Worm (Caenorhabditis elegans): ENCODE results near the gene B0250.8.

The B0250.8 gene

DNA sequence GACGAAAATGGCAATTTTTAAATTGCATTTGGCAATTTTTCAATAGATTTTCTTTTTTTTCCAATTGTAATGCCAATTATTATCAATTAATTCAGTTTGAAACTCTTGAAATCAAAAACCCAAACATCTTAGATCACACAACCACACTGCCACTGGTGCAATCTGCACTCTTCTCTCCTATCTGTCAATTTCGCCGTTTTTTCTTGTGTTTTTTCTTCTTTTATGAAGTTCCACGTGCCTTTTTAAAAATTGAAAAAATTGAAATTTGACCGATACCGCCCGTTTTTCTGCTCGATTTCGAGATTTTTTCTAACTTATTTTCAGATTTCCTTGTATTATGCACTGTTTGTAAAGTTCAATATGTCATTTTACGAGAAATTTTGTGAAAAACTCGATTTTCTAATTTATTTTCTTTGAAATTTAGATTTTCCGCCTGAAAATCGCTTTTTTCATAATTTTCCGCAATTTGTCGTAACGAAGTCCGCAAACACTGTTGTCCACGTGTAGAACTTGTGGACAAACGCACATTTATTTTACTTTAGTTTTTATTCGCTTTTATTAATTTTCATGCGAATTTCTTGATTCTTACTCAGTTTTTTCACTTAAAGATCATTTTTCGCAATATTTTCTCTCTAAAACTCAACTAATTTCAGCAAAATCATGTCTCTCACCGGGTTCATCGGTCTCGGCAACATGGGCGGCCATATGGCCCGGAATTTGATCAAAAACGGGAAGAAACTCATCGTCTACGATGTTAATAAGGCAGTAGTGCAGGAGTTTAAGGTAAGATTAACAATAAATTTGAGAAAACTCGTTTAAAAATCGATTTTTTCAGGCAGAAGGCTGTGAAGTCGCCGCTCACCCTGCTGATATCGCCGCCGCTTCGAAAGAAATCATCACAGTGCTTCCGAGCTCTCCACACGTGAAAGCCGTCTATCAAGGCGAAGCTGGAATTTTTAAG, 23.3 kb upstream of the B0250.8 start, which contains the start of gene B0250.5:
B0250.5 (plus strand) TSS at position 654 of the 961 bp plus-strand sequence.
- TF ChIP-seq fkh-3 (tag; optimal IDR thresholded peaks at IDR 0.05), result no peak
- TF ChIP-seq let-607 (tag; optimal IDR thresholded peaks at IDR 0.05), result peak; percentile 48 to 79
- peak; percentile 26; the same call in 1 of the 2 replicates for TF ChIP-seq D2030.7 (GFP tag; IDR thresholded peaks at IDR 0.05)
- no peak for TF ChIP-seq Y95B8A.8 (GFP tag; IDR thresholded peaks at IDR 0.05)
- TF ChIP-seq F49E8.2 (tag; optimal IDR thresholded peaks at IDR 0.05; ENCODE audit: insufficient read depth), result no peak
- peak; percentile 32 for TF ChIP-seq lin-40 (tag; optimal IDR thresholded peaks at IDR 0.05)
- peak; percentile 52 for TF ChIP-seq nhr-80 (tag; optimal IDR thresholded peaks at IDR 0.05)
- TF ChIP-seq sdz-38 (tag; optimal IDR thresholded peaks at IDR 0.05), result no peak
- peak in 1 of 3 experiments; percentile 61 for TF ChIP-seq lin-35 (GFP tag; optimal IDR thresholded peaks at IDR 0.05)
- TF ChIP-seq F22D6.2 (tag; optimal IDR thresholded peaks at IDR 0.05), result no peak

DNA sequence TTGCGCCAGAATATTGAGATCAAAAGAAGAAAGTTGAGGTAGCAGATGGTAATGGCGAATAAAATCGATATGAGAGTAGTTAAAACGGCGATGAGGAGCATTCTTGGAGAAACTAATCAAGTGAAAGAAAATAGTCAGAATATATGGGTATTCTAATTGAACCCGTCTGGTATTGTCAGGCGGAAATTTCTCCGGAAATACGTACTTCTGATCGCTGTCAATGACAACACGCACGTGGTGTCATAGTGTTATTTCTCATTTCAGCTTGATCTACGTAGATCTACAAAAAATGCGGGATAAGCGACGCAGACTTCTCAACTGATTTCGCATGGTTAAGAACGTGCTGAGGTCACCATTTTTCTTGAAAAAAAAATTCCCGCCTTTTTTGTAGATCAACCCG, 22.1 kb upstream of the B0250.8 start, which contains the start of gene srbc-79:
srbc-79 (minus strand) TSS at position 101 of the 400 bp plus-strand sequence.
- TF ChIP-seq efl-1 (GFP tag; optimal IDR thresholded peaks at IDR 0.05), result no peak
- TF ChIP-seq ccch-3 (GFP tag; optimal IDR thresholded peaks at IDR 0.05), result no peak
- TF ChIP-seq attf-6 (GFP tag; IDR thresholded peaks at IDR 0.05), result no peak
- TF ChIP-seq Y56A3A.18 (GFP tag; IDR thresholded peaks at IDR 0.05), result no peak
- no peak for TF ChIP-seq Y79H2A.3 (GFP tag; conservative IDR thresholded peaks at IDR 0.05)
- TF ChIP-seq lin-40 (tag; optimal IDR thresholded peaks at IDR 0.05), result no peak
- TF ChIP-seq zfh-2 (GFP tag; conservative IDR thresholded peaks at IDR 0.05), result no peak

DNA sequence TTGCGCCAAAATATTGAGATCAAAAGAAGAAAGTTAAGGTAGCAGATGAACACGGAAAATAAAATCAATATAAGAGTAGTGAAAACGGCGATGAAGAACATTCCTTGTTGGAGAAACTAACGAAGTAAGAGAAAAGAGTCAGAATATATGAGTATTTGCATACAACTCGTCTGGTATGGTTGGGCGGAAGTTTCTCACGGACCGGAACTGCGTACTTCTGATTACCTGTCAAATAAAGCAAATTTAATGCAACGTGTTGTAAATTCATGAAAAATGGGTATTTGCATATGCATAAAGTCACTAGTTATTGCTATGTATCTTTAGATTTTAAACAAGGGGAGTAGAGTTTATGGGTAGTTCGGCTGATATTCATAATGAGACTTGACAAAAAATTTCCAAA, 18.8 kb upstream of the B0250.8 start, which contains the start of gene srbc-78:
srbc-78 (minus strand) TSS at position 101 of the 400 bp plus-strand sequence.
- no peak for TF ChIP-seq Y95B8A.8 (GFP tag; IDR thresholded peaks at IDR 0.05)
- no peak for TF ChIP-seq rpc-1 (optimal IDR thresholded peaks at IDR 0.05)
- no peak for TF ChIP-seq rpc-1 (tag; optimal IDR thresholded peaks at IDR 0.05)
- no peak for TF ChIP-seq ceh-79 (tag; optimal IDR thresholded peaks at IDR 0.05)
- TF ChIP-seq snpc-4 (GFP tag; optimal IDR thresholded peaks at IDR 0.05), result no peak
- no peak for TF ChIP-seq snpc-4 (tag; optimal IDR thresholded peaks at IDR 0.05)
- no peak for TF ChIP-seq sdz-38 (tag; optimal IDR thresholded peaks at IDR 0.05)
- TF ChIP-seq F33H1.4 (GFP tag; IDR thresholded peaks at IDR 0.05), result no peak
- TF ChIP-seq ZK185.1 (tag; optimal IDR thresholded peaks at IDR 0.05; ENCODE audit: poor library complexity, severe bottlenecking), result no peak
- TF ChIP-seq K11D2.4 (GFP tag; IDR thresholded peaks at IDR 0.05), result no peak
- TF ChIP-seq hmg-1.2 (GFP tag; IDR thresholded peaks at IDR 0.05), result no peak
- TF ChIP-seq hmg-20 (GFP tag; IDR thresholded peaks at IDR 0.05), result no peak
- TF ChIP-seq nhr-90 (tag; optimal IDR thresholded peaks at IDR 0.05), result no peak
- no peak for TF ChIP-seq F39B2.1 (GFP tag; IDR thresholded peaks at IDR 0.05)

DNA sequence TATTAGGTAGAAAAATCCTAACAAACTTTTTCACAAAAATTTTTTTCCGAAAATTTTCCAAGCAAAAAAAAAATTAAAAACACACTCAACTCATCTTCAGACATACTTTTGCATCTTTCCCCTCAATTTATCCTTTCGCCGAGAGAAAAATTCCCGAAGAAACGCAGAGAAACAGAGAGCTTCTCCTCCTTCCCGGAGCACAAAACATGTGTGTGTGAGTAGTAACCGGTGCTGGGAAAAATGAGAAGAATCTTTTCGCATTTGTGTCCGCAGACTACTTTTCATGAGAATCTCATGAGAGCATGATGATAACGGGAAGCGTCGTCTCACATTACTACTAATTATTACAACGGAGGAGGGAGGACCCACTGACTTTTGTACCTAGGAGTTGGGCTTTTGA, 16.3 kb upstream of the B0250.8 start:
- no peak for TF ChIP-seq snpc-4 (GFP tag; optimal IDR thresholded peaks at IDR 0.05)
- TF ChIP-seq snpc-4 (tag; optimal IDR thresholded peaks at IDR 0.05), result no peak
- TF ChIP-seq lin-54 (GFP tag; optimal IDR thresholded peaks at IDR 0.05), result no peak
- no peak for TF ChIP-seq aptf-3 (GFP tag; IDR thresholded peaks at IDR 0.05)
- no peak for TF ChIP-seq let-607 (tag; optimal IDR thresholded peaks at IDR 0.05)
- TF ChIP-seq let-526 (GFP tag; IDR thresholded peaks at IDR 0.05), result no peak
- no peak for TF ChIP-seq lsl-1 (GFP tag; optimal IDR thresholded peaks at IDR 0.05)
- TF ChIP-seq sea-2 (GFP tag; IDR thresholded peaks at IDR 0.05), result no peak
- no peak for TF ChIP-seq hlh-12 (tag; optimal IDR thresholded peaks at IDR 0.05)
- no peak for TF ChIP-seq tbp1 (GFP tag; optimal IDR thresholded peaks at IDR 0.05)
- TF ChIP-seq dpff-1 (tag; optimal IDR thresholded peaks at IDR 0.05), result no peak
- TF ChIP-seq rec-8 (tag; optimal IDR thresholded peaks at IDR 0.05), result no peak
- TF ChIP-seq aptf-2 (GFP tag; conservative IDR thresholded peaks at IDR 0.05), result no peak
- TF ChIP-seq ztf-6 (GFP tag; IDR thresholded peaks at IDR 0.05), result no peak
- TF ChIP-seq mes-4 (tag; optimal IDR thresholded peaks at IDR 0.05), result no peak
- no peak for TF ChIP-seq unc-130 (GFP tag; optimal IDR thresholded peaks at IDR 0.05)
- no peak for TF ChIP-seq ceh-58 (GFP tag; IDR thresholded peaks at IDR 0.05)
- no peak for TF ChIP-seq lin-35 (GFP tag; optimal IDR thresholded peaks at IDR 0.05)
- no peak for TF ChIP-seq F57A8.1 (GFP tag; optimal IDR thresholded peaks at IDR 0.05)
